Fruit fly (Drosophila melanogaster) whole organism, embryonic: ENCODE measurements around the gene RpL28.
A peak's percentile ranks its signal among the peaks of the same experiment; 100 is the strongest.

ENCODE experiments used
- CG10366 ChIP-seq: fragments of 200-800 bp; sonication (Bioruptor generic); IDR thresholded peaks from 2 replicates; pipeline ENCODE4 v1.3.6; 2022; ENCODE audit warnings: missing biosample characterization, missing genetic modification characterization
- CG10431 ChIP-seq: fragments of 200-800 bp; sonication (Bioruptor generic); optimal IDR thresholded peaks from 3 replicates; lab custom pipeline; 2018; ENCODE audit warnings: missing biosample characterization, mild to moderate bottlenecking, missing genetic modification characterization
- CG11085 ChIP-seq: fragments of 200-800 bp; sonication (Bioruptor generic); IDR thresholded peaks from 2 replicates; pipeline ENCODE4 v1.3.6; 2022; ENCODE audit warnings: missing biosample characterization, missing genetic modification characterization
- CG11398 ChIP-seq: fragments of 200-800 bp; sonication (Bioruptor generic); optimal IDR thresholded peaks from 2 replicates; lab custom pipeline; 2016; ENCODE audit warnings: missing biosample characterization, missing genetic modification characterization
- CG12219 ChIP-seq: fragments of 200-800 bp; sonication (Bioruptor generic); optimal IDR thresholded peaks from 3 replicates; lab custom pipeline; 2018; ENCODE audit warnings: missing biosample characterization, mild to moderate bottlenecking, missing genetic modification characterization
- CG12391 ChIP-seq: fragments of 200-800 bp; sonication (Bioruptor generic); optimal IDR thresholded peaks from 3 replicates; lab custom pipeline; 2018; ENCODE audit warnings: missing biosample characterization, mild to moderate bottlenecking, missing genetic modification characterization, moderate library complexity
- CG13624 ChIP-seq: fragments of 200-800 bp; sonication (Bioruptor generic); optimal IDR thresholded peaks from 2 replicates; lab custom pipeline; 2016; ENCODE audit warnings: missing biosample characterization, missing genetic modification characterization
- CG14014 ChIP-seq: fragments of 200-800 bp; sonication (Bioruptor generic); IDR thresholded peaks from 2 replicates; pipeline ENCODE4 v1.3.6; 2022; ENCODE audit warnings: missing biosample characterization, missing genetic modification characterization
- CG15514 ChIP-seq: fragments of 200-800 bp; sonication (Bioruptor generic); optimal IDR thresholded peaks from 3 replicates; lab custom pipeline; 2017; ENCODE audit warnings: missing biosample characterization, missing genetic modification characterization, mild to moderate bottlenecking, moderate library complexity, missing genetic modification reagents
- CG18476 ChIP-seq: fragments of 200-800 bp; sonication (Bioruptor generic); optimal IDR thresholded peaks from 2 replicates; lab custom pipeline; 2016; ENCODE audit warnings: missing biosample characterization, mild to moderate bottlenecking, missing genetic modification characterization
- CG18599 ChIP-seq: fragments of 200-800 bp; sonication (Bioruptor generic); optimal IDR thresholded peaks from 3 replicates; lab custom pipeline; 2017; ENCODE audit warnings: missing biosample characterization, missing genetic modification characterization, mild to moderate bottlenecking, moderate library complexity, missing genetic modification reagents
- CG3065 ChIP-seq: fragments of 200-800 bp; sonication (Bioruptor generic); optimal IDR thresholded peaks from 2 replicates; lab custom pipeline; 2016; ENCODE audit warnings: missing biosample characterization, missing genetic modification characterization
- CG3726 ChIP-seq: fragments of 200-800 bp; sonication (Bioruptor generic); IDR thresholded peaks from 3 replicates; pipeline ENCODE4, ENCODE4 v1.3.6; 2022; ENCODE audit warnings: missing biosample characterization, missing genetic modification characterization
- CG42726 ChIP-seq: fragments of 200-800 bp; sonication (Bioruptor generic); IDR thresholded peaks from 2 replicates; pipeline ENCODE4 v1.3.6; 2022; ENCODE audit warnings: missing biosample characterization, missing genetic modification characterization; ENCODE audit not compliant: partially characterized antibody
- CG4424 ChIP-seq: fragments of 200-800 bp; sonication (Bioruptor generic); optimal IDR thresholded peaks from 3 replicates; lab custom pipeline; 2016; ENCODE audit warnings: missing biosample characterization, missing genetic modification characterization
- CG6813 ChIP-seq: fragments of 200-800 bp; sonication (Bioruptor generic); optimal IDR thresholded peaks from 2 replicates; lab custom pipeline; 2017; ENCODE audit warnings: missing biosample characterization, missing genetic modification characterization, mild to moderate bottlenecking, moderate library complexity, missing genetic modification reagents
- CG7745 ChIP-seq: fragments of 200-800 bp; sonication (Bioruptor generic); optimal IDR thresholded peaks from 2 replicates; lab custom pipeline; 2018; ENCODE audit warnings: missing biosample characterization, mild to moderate bottlenecking, missing genetic modification characterization, moderate library complexity
- CG7786 ChIP-seq: fragments of 200-800 bp; sonication (Bioruptor generic); optimal IDR thresholded peaks from 2 replicates; lab custom pipeline; 2016; ENCODE audit warnings: missing biosample characterization, missing genetic modification characterization
- CG8765 ChIP-seq: fragments of 200-800 bp; sonication (Bioruptor generic); IDR thresholded peaks from 2 replicates; pipeline ENCODE4 v1.3.6; 2022; ENCODE audit warnings: missing biosample characterization, missing genetic modification characterization
- CG8924 ChIP-seq: fragments of 200-800 bp; optimal IDR thresholded peaks from 3 replicates; lab custom pipeline; 2019; ENCODE audit warnings: missing biosample characterization, mild to moderate bottlenecking, missing genetic modification characterization, moderate library complexity
- Dip2 ChIP-seq: fragments of 200-800 bp; sonication (Bioruptor generic); IDR thresholded peaks from 2 replicates; pipeline ENCODE4 v1.3.6; 2022; ENCODE audit warnings: missing biosample characterization, missing genetic modification characterization
- E2f2 ChIP-seq: fragments of 200-800 bp; sonication (Bioruptor generic); IDR thresholded peaks from 2 replicates; pipeline ENCODE4 v1.3.6; 2022; ENCODE audit warnings: missing biosample characterization, missing genetic modification characterization
- Lim3 ChIP-seq: fragments of 200-800 bp; sonication (Bioruptor generic); IDR thresholded peaks from 2 replicates; pipeline ENCODE4 v1.3.6; 2022; ENCODE audit warnings: missing biosample characterization, missing genetic modification characterization
- Neu2 ChIP-seq: fragments of 200-800 bp; sonication (Bioruptor generic); optimal IDR thresholded peaks from 3 replicates; lab custom pipeline; 2016; ENCODE audit warnings: missing biosample characterization, missing genetic modification characterization, borderline replicate concordance
- Nf-YC ChIP-seq: fragments of 200-800 bp; optimal IDR thresholded peaks from 3 replicates; lab custom pipeline; 2019; ENCODE audit warnings: missing biosample characterization, mild to moderate bottlenecking, missing genetic modification characterization, moderate library complexity
- Ravus ChIP-seq: fragments of 200-800 bp; sonication (Bioruptor generic); IDR thresholded peaks from 2 replicates; pipeline ENCODE4 v1.3.6; 2022; ENCODE audit warnings: missing biosample characterization, missing genetic modification characterization
- Rx ChIP-seq: fragments of 200-800 bp; sonication (Bioruptor generic); IDR thresholded peaks from 2 replicates; pipeline ENCODE4 v1.3.6; 2022; ENCODE audit warnings: missing biosample characterization, missing genetic modification characterization
- aop ChIP-seq: fragments of 200-800 bp; sonication (Bioruptor generic); IDR thresholded peaks from 2 replicates; pipeline ENCODE4 v1.3.6; 2022; ENCODE audit warnings: missing biosample characterization, missing genetic modification characterization
- croc ChIP-seq: fragments of 200-800 bp; sonication (Bioruptor generic); conservative IDR thresholded peaks from 3 replicates; pipeline ENCODE4 v1.3.6; 2022; ENCODE audit warnings: missing biosample characterization, missing genetic modification characterization
- fd3F ChIP-seq: fragments of 200-800 bp; sonication (Bioruptor generic); optimal IDR thresholded peaks from 2 replicates; lab custom pipeline; 2018; ENCODE audit warnings: missing biosample characterization, mild to moderate bottlenecking, missing genetic modification characterization, moderate library complexity
- gem ChIP-seq: fragments of 200-800 bp; sonication (Bioruptor generic); optimal IDR thresholded peaks from 2 replicates; lab custom pipeline; 2019; ENCODE audit warnings: missing biosample characterization, mild to moderate bottlenecking, missing genetic modification characterization, moderate library complexity
- gsb ChIP-seq: fragments of 200-800 bp; sonication (Bioruptor generic); IDR thresholded peaks from 2 replicates; pipeline ENCODE4 v1.3.6; 2022; ENCODE audit warnings: missing biosample characterization, missing genetic modification characterization
- hbn ChIP-seq: fragments of 200-800 bp; sonication (Bioruptor generic); IDR thresholded peaks from 2 replicates; pipeline ENCODE4 v1.3.6; 2022; ENCODE audit warnings: missing biosample characterization, missing genetic modification characterization; ENCODE audit not compliant: partially characterized antibody
- kah ChIP-seq: fragments of 200-800 bp; sonication (Bioruptor generic); optimal IDR thresholded peaks from 2 replicates; lab custom pipeline; 2018; ENCODE audit warnings: missing biosample characterization, mild to moderate bottlenecking, missing genetic modification characterization
- lov ChIP-seq, 2 experiments: fragments of 200-800 bp in 1 of 2; fragments of >200 bp in 1 of 2; sonication (Bioruptor generic) in 1 of 2; IDR thresholded peaks in 1 of 2; optimal IDR thresholded peaks in 1 of 2; 2 replicates in 1 of 2; 3 replicates in 1 of 2; pipeline versions ENCODE4 v1.3.6 to Lab custom; 2017 to 2022; ENCODE audit warnings: missing biosample characterization in 1 of 2, missing genetic modification characterization in 1 of 2
- luna ChIP-seq: fragments of 200-800 bp; sonication (Bioruptor generic); optimal IDR thresholded peaks from 2 replicates; lab custom pipeline; 2016; ENCODE audit warnings: missing biosample characterization, missing genetic modification characterization
- nau ChIP-seq: fragments of 200-800 bp; sonication (Bioruptor generic); optimal IDR thresholded peaks from 3 replicates; lab custom pipeline; 2017; ENCODE audit warnings: missing biosample characterization, mild to moderate bottlenecking, missing genetic modification characterization, missing genetic modification reagents
- odd ChIP-seq: fragments of 200-800 bp; sonication (Bioruptor generic); optimal IDR thresholded peaks from 2 replicates; lab custom pipeline; 2017; ENCODE audit warnings: missing biosample characterization, mild to moderate bottlenecking, missing genetic modification characterization
- onecut ChIP-seq: fragments of 200-800 bp; sonication (Bioruptor generic); IDR thresholded peaks from 2 replicates; pipeline ENCODE4 v1.3.6; 2022; ENCODE audit warnings: missing biosample characterization, missing genetic modification characterization
- pan ChIP-seq, 4 experiments: fragments of >200 bp in 3 of 4; fragments of 200-800 bp in 1 of 4; sonication (Bioruptor generic) in 1 of 4; optimal IDR thresholded peaks in 3 of 4; IDR thresholded peaks in 1 of 4; 2 replicates each; pipeline versions ENCODE4 v1.3.6 to Lab custom; 2017 to 2022; ENCODE audit warnings: missing biosample characterization in 2 of 4, missing genetic modification characterization in 2 of 4, mixed read lengths in 1 of 4
- pho ChIP-seq: fragments of 200-800 bp; sonication (Bioruptor generic); optimal IDR thresholded peaks from 2 replicates; lab custom pipeline; 2016; ENCODE audit warnings: missing biosample characterization, missing genetic modification characterization
- phol ChIP-seq: fragments of 200-800 bp; sonication (Bioruptor generic); optimal IDR thresholded peaks from 3 replicates; lab custom pipeline; 2018; ENCODE audit warnings: missing biosample characterization, mild to moderate bottlenecking, missing genetic modification characterization, moderate library complexity
- row ChIP-seq: fragments of 200-800 bp; sonication (Bioruptor generic); IDR thresholded peaks from 3 replicates; pipeline ENCODE4 v1.3.6; 2022; ENCODE audit warnings: missing biosample characterization, missing genetic modification characterization
- sug ChIP-seq: fragments of 200-800 bp; optimal IDR thresholded peaks from 2 replicates; lab custom pipeline; 2019; ENCODE audit warnings: missing biosample characterization, mild to moderate bottlenecking, missing genetic modification characterization, moderate library complexity
- tup ChIP-seq: fragments of 200-800 bp; sonication (Bioruptor generic); optimal IDR thresholded peaks from 2 replicates; lab custom pipeline; 2016; ENCODE audit warnings: missing biosample characterization, mild to moderate bottlenecking, missing genetic modification characterization, moderate library complexity
- vfl ChIP-seq: fragments of 200-800 bp; sonication (Bioruptor generic); optimal IDR thresholded peaks from 2 replicates; lab custom pipeline; 2016; ENCODE audit warnings: missing biosample characterization, missing genetic modification characterization
- wor ChIP-seq: fragments of 200-800 bp; sonication (Bioruptor generic); IDR thresholded peaks from 2 replicates; pipeline ENCODE4 v1.3.6; 2022; ENCODE audit warnings: missing biosample characterization, missing genetic modification characterization

Gene RpL28

DNA sequence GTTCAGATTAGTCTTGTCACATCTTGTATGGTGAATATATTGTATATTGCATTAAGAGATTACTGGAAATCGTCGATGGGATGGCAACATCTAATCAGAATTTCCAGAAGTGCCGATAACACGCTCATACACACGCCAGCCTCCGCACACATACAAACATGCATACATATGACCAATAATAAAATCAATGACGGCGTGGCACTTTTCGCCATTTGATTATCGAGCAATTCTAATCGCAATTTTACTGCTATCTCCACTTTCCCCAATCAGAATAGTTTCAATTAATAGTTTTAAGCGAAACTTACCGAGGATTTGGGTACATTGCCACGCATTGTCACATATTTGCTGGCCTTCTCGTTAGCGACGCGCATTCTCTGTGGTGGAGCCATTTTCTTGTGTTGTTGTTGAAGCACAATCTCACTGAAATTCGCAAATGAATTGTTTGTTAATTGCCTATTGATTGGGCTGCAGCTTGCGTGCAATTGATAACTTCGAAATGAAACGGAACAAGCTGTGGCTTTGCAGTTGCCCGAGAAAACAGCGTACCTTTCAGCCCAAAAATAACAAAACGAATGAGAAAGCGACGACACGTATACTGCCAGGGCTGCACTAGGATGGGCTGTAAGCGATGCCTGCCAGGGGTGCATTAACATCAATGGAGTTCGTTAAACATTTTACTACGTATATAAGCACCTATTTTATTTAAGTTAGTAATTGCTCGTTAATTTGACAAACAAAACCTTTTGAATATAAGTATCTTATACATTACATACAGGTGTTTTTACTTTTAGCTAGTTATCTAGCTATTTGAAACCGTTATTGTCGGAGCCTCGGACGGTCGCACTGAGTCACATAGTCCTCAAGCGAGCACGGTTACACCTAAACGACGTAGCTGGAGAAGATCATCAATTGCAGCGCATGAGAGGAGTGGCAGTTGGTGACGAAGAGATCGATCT lies 24.0 kb downstream of the RpL28 start, which contains the start of the genes CG32276 and gry (continued):
- no peak for TF ChIP-seq gsb (GFP tag; lab: Robert Waterston, UW)
- TF ChIP-seq Nf-YC (tag; lab: Kevin White, UChicago): no peak
- TF ChIP-seq onecut (GFP tag; lab: Robert Waterston, UW): peak; percentile 30
- no peak for TF ChIP-seq Lim3 (GFP tag; lab: Robert Waterston, UW)
- no peak for TF ChIP-seq CG7745 (tag; lab: Kevin White, UChicago)
- peak; percentile 26; the same call in 1 of the 2 replicates for TF ChIP-seq hbn
- TF ChIP-seq CG13624: peak; percentile 80
- TF ChIP-seq Rx (GFP tag; lab: Robert Waterston, UW): peak; percentile 14; the same call in 1 of the 2 replicates
- TF ChIP-seq kah (GFP tag; lab: Kevin White, UChicago): no peak
- TF ChIP-seq CG12391: peak; percentile 91
- no peak for TF ChIP-seq CG10431 (GFP tag; lab: Kevin White, UChicago)
- TF ChIP-seq odd (GFP tag; lab: Kevin White, UChicago): no peak
- peak; percentile 87 for TF ChIP-seq CG18599
- peak; percentile 85 for TF ChIP-seq CG4424 (GFP tag; lab: Kevin White, UChicago)
- TF ChIP-seq croc (GFP tag; lab: Robert Waterston, UW): no peak
- peak; percentile 53 for TF ChIP-seq E2f2 (GFP tag; lab: Robert Waterston, UW)
- TF ChIP-seq gem: no peak
- peak; percentile 79 for TF ChIP-seq pho (GFP tag; lab: Kevin White, UChicago)
- peak; percentile 50 for TF ChIP-seq CG3065 (GFP tag; lab: Kevin White, UChicago)
- no peak for TF ChIP-seq aop (GFP tag; lab: Robert Waterston, UW)
- TF ChIP-seq CG11398 (GFP tag; lab: Kevin White, UChicago): no peak
- no peak for TF ChIP-seq CG6813
- TF ChIP-seq CG42726 (GFP tag; lab: Robert Waterston, UW): no peak
- TF ChIP-seq pan (optimal IDR thresholded peaks at IDR 0.05; lab: Kevin White, UChicago): no peak
- peak in 1 of 2 experiments; percentile 29 for TF ChIP-seq pan (GFP tag; optimal IDR thresholded peaks at IDR 0.05 in 1 of 2, IDR thresholded peaks at IDR 0.05 in 1 of 2)
- TF ChIP-seq tup: peak; percentile 63
- peak; percentile 59 for TF ChIP-seq wor (GFP tag; lab: Robert Waterston, UW)
- peak; percentile 91 for TF ChIP-seq CG15514 (GFP tag; lab: Kevin White, UChicago)
- no peak for TF ChIP-seq luna (GFP tag; lab: Kevin White, UChicago)
- no peak for TF ChIP-seq Dip2 (GFP tag; lab: Robert Waterston, UW)
- peak; percentile 36; the same call in 1 of the 2 replicates for TF ChIP-seq CG14014 (GFP tag; lab: Robert Waterston, UW)
- TF ChIP-seq sug: no peak
- no peak for TF ChIP-seq Ravus (GFP tag; lab: Robert Waterston, UW)
- 0 out of 2 replicates have a peak, but pooled peaks have one; percentile 27 for TF ChIP-seq CG11085 (GFP tag; lab: Robert Waterston, UW)
- TF ChIP-seq vfl (GFP tag; lab: Kevin White, UChicago): peak; percentile 77
- TF ChIP-seq CG8924 (tag; lab: Kevin White, UChicago): peak; percentile 82
- no peak for TF ChIP-seq Neu2
- peak; percentile 90 for TF ChIP-seq phol (tag; lab: Kevin White, UChicago)
- peak; percentile 71 for TF ChIP-seq CG7786
- no peak for TF ChIP-seq lov (optimal IDR thresholded peaks at IDR 0.05; lab: Kevin White, UChicago)
- TF ChIP-seq lov (GFP tag; IDR thresholded peaks at IDR 0.05; lab: Robert Waterston, UW): peak; percentile 61; the same call in 1 of the 3 replicates
- peak; percentile 71 for TF ChIP-seq CG18476
- peak; percentile 71 for TF ChIP-seq CG8765 (GFP tag; lab: Robert Waterston, UW)
- TF ChIP-seq CG10366: peak; percentile 64
- TF ChIP-seq CG3726 (GFP tag; lab: Robert Waterston, UW): 0 out of 3 replicates have a peak, but pooled peaks have one; percentile 55
- TF ChIP-seq fd3F (GFP tag; lab: Kevin White, UChicago): peak; percentile 53
- peak; percentile 93 for TF ChIP-seq row (GFP tag; lab: Robert Waterston, UW)
- no peak for TF ChIP-seq nau (GFP tag; lab: Kevin White, UChicago)
- peak; percentile 51 for TF ChIP-seq CG12219
